Fruit fly (Drosophila melanogaster): ENCODE results near the gene CG6678.
A peak's percentile ranks its signal among the peaks of the same experiment; 100 is the strongest.

The CG6678 gene

dm6 chr3R:21853618-21854573 is 32.9 kb upstream of the CG6678 start:
- TF ChIP-seq rn (GFP tag; IDR thresholded peaks at IDR 0.05): 0 out of 2 replicates have a peak, but pooled peaks have one; percentile 28
- TF ChIP-seq CG4496 (GFP tag; IDR thresholded peaks at IDR 0.05): peak; percentile 39; the same call in 2 of the 3 replicates
- TF ChIP-seq CG14655 (GFP tag; optimal IDR thresholded peaks at IDR 0.05): peak; percentile 27
- TF ChIP-seq CG17806 (tag; optimal IDR thresholded peaks at IDR 0.05): no peak
- peak; percentile 50 for TF ChIP-seq CG15710 (tag; optimal IDR thresholded peaks at IDR 0.05)
- no peak for TF ChIP-seq CG10348 (GFP tag; IDR thresholded peaks at IDR 0.05)
- peak; percentile 25 for TF ChIP-seq CG13204 (GFP tag; optimal IDR thresholded peaks at IDR 0.05)
- TF ChIP-seq CG8159 (tag; optimal IDR thresholded peaks at IDR 0.05): peak; percentile 61
- TF ChIP-seq Pif1B (GFP tag; optimal IDR thresholded peaks at IDR 0.05): peak; percentile 78
- peak; percentile 66 for TF ChIP-seq CG12605 (GFP tag; IDR thresholded peaks at IDR 0.05)
- TF ChIP-seq Snoo (tag; optimal IDR thresholded peaks at IDR 0.05): peak; percentile 42
- peak; percentile 68; the same call in 1 of the 2 replicates for TF ChIP-seq Ets98B (GFP tag; IDR thresholded peaks at IDR 0.05)
- TF ChIP-seq fd96Ca (GFP tag; IDR thresholded peaks at IDR 0.05): peak; percentile 52; the same call in 2 of the 3 replicates
- no peak for TF ChIP-seq CG8301 (tag; optimal IDR thresholded peaks at IDR 0.05)
- peak; percentile 1 for TF ChIP-seq CG34367 (tag; optimal IDR thresholded peaks at IDR 0.05)
- peak; percentile 36 for TF ChIP-seq CG9948 (tag; optimal IDR thresholded peaks at IDR 0.05)
- TF ChIP-seq EcR (GFP tag; optimal IDR thresholded peaks at IDR 0.05): peak; percentile 88
- peak; percentile 66 for TF ChIP-seq Pif1A (GFP tag; optimal IDR thresholded peaks at IDR 0.05)
- TF ChIP-seq D1 (tag; optimal IDR thresholded peaks at IDR 0.05): no peak
- no peak for TF ChIP-seq gl (tag; optimal IDR thresholded peaks at IDR 0.05)
- peak; percentile 67; the same call in 1 of the 2 replicates for TF ChIP-seq CG32121 (GFP tag; IDR thresholded peaks at IDR 0.05)

dm6 chr3R:21854574-21855468 is 32.0 kb upstream of the CG6678 start:
- no peak for TF ChIP-seq Pif1B (GFP tag; optimal IDR thresholded peaks at IDR 0.05)
- TF ChIP-seq CG34367 (tag; optimal IDR thresholded peaks at IDR 0.05): no peak
- no peak for TF ChIP-seq CG8159 (tag; optimal IDR thresholded peaks at IDR 0.05)
- TF ChIP-seq gl (tag; optimal IDR thresholded peaks at IDR 0.05): no peak
- no peak for TF ChIP-seq CG12605 (GFP tag; IDR thresholded peaks at IDR 0.05)
- TF ChIP-seq CG4496 (GFP tag; IDR thresholded peaks at IDR 0.05): no peak
- no peak for TF ChIP-seq D1 (tag; optimal IDR thresholded peaks at IDR 0.05)
- TF ChIP-seq Snoo (tag; optimal IDR thresholded peaks at IDR 0.05): no peak
- no peak for TF ChIP-seq fd96Ca (GFP tag; IDR thresholded peaks at IDR 0.05)
- TF ChIP-seq CG32121 (GFP tag; IDR thresholded peaks at IDR 0.05): no peak
- TF ChIP-seq CG15710 (tag; optimal IDR thresholded peaks at IDR 0.05): no peak
- TF ChIP-seq CG9948 (tag; optimal IDR thresholded peaks at IDR 0.05): no peak
- no peak for TF ChIP-seq rn (GFP tag; IDR thresholded peaks at IDR 0.05)

- TF ChIP-seq rn (GFP tag; IDR thresholded peaks at IDR 0.05) (no peak), fd96Ca (GFP tag; IDR thresholded peaks at IDR 0.05) (peak; percentile 63; the same call in 2 of the 3 replicates)
Observed at dm6 chr3R:21855469-21855826, 31.4 kb upstream of the CG6678 start.

- TF ChIP-seq CG8159 (tag; optimal IDR thresholded peaks at IDR 0.05) (no peak), CG9948 (tag; optimal IDR thresholded peaks at IDR 0.05) (peak; percentile 11), EcR (GFP tag; optimal IDR thresholded peaks at IDR 0.05) (peak; percentile 58), CG14655 (GFP tag; optimal IDR thresholded peaks at IDR 0.05) (peak; percentile 7), CG17806 (tag; optimal IDR thresholded peaks at IDR 0.05) (peak; percentile 9), fd96Ca (GFP tag; IDR thresholded peaks at IDR 0.05) (peak; percentile 59; the same call in 2 of the 3 replicates), Ets98B (GFP tag; IDR thresholded peaks at IDR 0.05) (no peak; the same call in none of the 2 replicates), Pif1A (GFP tag; optimal IDR thresholded peaks at IDR 0.05) (peak; percentile 58), CG12605 (GFP tag; IDR thresholded peaks at IDR 0.05) (peak; percentile 70), CG34367 (tag; optimal IDR thresholded peaks at IDR 0.05) (no peak), Snoo (tag; optimal IDR thresholded peaks at IDR 0.05) (peak; percentile 35), CG4496 (GFP tag; IDR thresholded peaks at IDR 0.05) (peak; percentile 55), Pif1B (GFP tag; optimal IDR thresholded peaks at IDR 0.05) (peak; percentile 34), CG10348 (GFP tag; IDR thresholded peaks at IDR 0.05) (no peak), CG8301 (tag; optimal IDR thresholded peaks at IDR 0.05) (no peak), rn (GFP tag; IDR thresholded peaks at IDR 0.05) (no peak), gl (tag; optimal IDR thresholded peaks at IDR 0.05) (peak; percentile 39), CG32121 (GFP tag; IDR thresholded peaks at IDR 0.05) (no peak), CG13204 (GFP tag; optimal IDR thresholded peaks at IDR 0.05) (peak; percentile 21), CG15710 (tag; optimal IDR thresholded peaks at IDR 0.05) (peak; percentile 41), D1 (tag; optimal IDR thresholded peaks at IDR 0.05) (no peak)
Observed at dm6 chr3R:21856098-21856872, 30.5 kb upstream of the CG6678 start, which contains the start of gene glec. Gene glec (minus strand): TSS chr3R:21856266.

Measured in whole organism, pupa.